Worm (Caenorhabditis elegans) whole organism, mixed stage, embryonic: ENCODE data around the gene eif-2D.

Experiments used
- M03D4.4 ChIP-seq: sonication (generic microtip); optimal IDR thresholded peaks from 2 replicates; lab custom pipeline; 2017; ENCODE audit warnings: mild to moderate bottlenecking, missing genetic modification characterization, missing compliant biosample characterization
- bed-3 ChIP-seq: fragments of 200-800 bp; sonication (Bioruptor generic); optimal IDR thresholded peaks from 3 replicates; lab custom pipeline; 2018; ENCODE audit warnings: mild to moderate bottlenecking, missing genetic modification characterization, moderate library complexity, missing compliant biosample characterization
- blmp-1 ChIP-seq: fragments of 150-350 bp; optimal IDR thresholded peaks from 2 replicates; lab custom pipeline; 2014; ENCODE audit warnings: missing biosample characterization, missing genetic modification characterization
- ceh-39 ChIP-seq: fragments of 150-350 bp; optimal IDR thresholded peaks from 2 replicates; lab custom pipeline; 2014; ENCODE audit warnings: missing biosample characterization, missing genetic modification characterization
- ceh-43 ChIP-seq: fragments of 200-800 bp; sonication (Bioruptor generic); optimal IDR thresholded peaks from 2 replicates; lab custom pipeline; 2018; ENCODE audit warnings: mild to moderate bottlenecking, missing genetic modification characterization, moderate library complexity, missing compliant biosample characterization
- ceh-83 ChIP-seq: fragments of 200-800 bp; sonication (Bioruptor generic); optimal IDR thresholded peaks from 2 replicates; lab custom pipeline; 2018; ENCODE audit warnings: mild to moderate bottlenecking, missing genetic modification characterization, missing compliant biosample characterization
- ces-1 ChIP-seq: fragments of 150-350 bp; optimal IDR thresholded peaks from 2 replicates; lab custom pipeline; 2014; ENCODE audit warnings: missing biosample characterization, missing genetic modification reagents, missing genetic modification characterization
- cnd-1 ChIP-seq: fragments of 200-800 bp; sonication (Bioruptor generic); optimal IDR thresholded peaks from 2 replicates; lab custom pipeline; 2018; ENCODE audit warnings: mild to moderate bottlenecking, missing genetic modification characterization, missing compliant biosample characterization
- drap-1 ChIP-seq: fragments of 200-800 bp; sonication (Bioruptor generic); optimal IDR thresholded peaks from 3 replicates; lab custom pipeline; 2018; ENCODE audit warnings: mild to moderate bottlenecking, missing genetic modification characterization, missing compliant biosample characterization
- elt-3 ChIP-seq: fragments of 150-350 bp; optimal IDR thresholded peaks from 2 replicates; lab custom pipeline; 2014; ENCODE audit warnings: missing biosample characterization, missing genetic modification characterization
- flh-1 ChIP-seq: fragments of 200-800 bp; sonication (Bioruptor generic); optimal IDR thresholded peaks from 2 replicates; lab custom pipeline; 2018; ENCODE audit warnings: mild to moderate bottlenecking, missing genetic modification characterization, moderate library complexity, missing compliant biosample characterization
- ham-2 ChIP-seq: fragments of 200-800 bp; sonication (Bioruptor generic); optimal IDR thresholded peaks from 2 replicates; lab custom pipeline; 2018; ENCODE audit warnings: mild to moderate bottlenecking, missing genetic modification characterization, missing compliant biosample characterization
- hlh-1 ChIP-seq: fragments of 150-350 bp; optimal IDR thresholded peaks from 2 replicates; lab custom pipeline; 2014; ENCODE audit warnings: missing biosample characterization, missing genetic modification reagents, missing genetic modification characterization
- lin-13 ChIP-seq: fragments of 150-350 bp; optimal IDR thresholded peaks from 2 replicates; lab custom pipeline; 2014; ENCODE audit warnings: missing biosample characterization, missing genetic modification characterization
- lin-32 ChIP-seq: fragments of 200-800 bp; sonication (Bioruptor generic); optimal IDR thresholded peaks from 2 replicates; lab custom pipeline; 2018; ENCODE audit warnings: mild to moderate bottlenecking, missing genetic modification characterization, missing compliant biosample characterization
- lsy-2 ChIP-seq: fragments of 150-350 bp; optimal IDR thresholded peaks from 2 replicates; lab custom pipeline; 2014; ENCODE audit warnings: missing biosample characterization, missing genetic modification characterization
- mep-1 ChIP-seq: fragments of 150-350 bp; optimal IDR thresholded peaks from 2 replicates; lab custom pipeline; 2017; ENCODE audit warnings: missing biosample characterization, missing genetic modification reagents, missing genetic modification characterization, inconsistent platforms
- mls-2 ChIP-seq: sonication (generic microtip); optimal IDR thresholded peaks from 2 replicates; lab custom pipeline; 2016; ENCODE audit warnings: mild to moderate bottlenecking, missing genetic modification characterization, moderate library complexity, missing compliant biosample characterization
- nhr-12 ChIP-seq: fragments of 150-350 bp; optimal IDR thresholded peaks from 2 replicates; lab custom pipeline; 2014; ENCODE audit warnings: missing biosample characterization, missing genetic modification characterization
- nhr-2 ChIP-seq: fragments of 150-350 bp; optimal IDR thresholded peaks from 2 replicates; lab custom pipeline; 2014; ENCODE audit warnings: missing biosample characterization, missing genetic modification characterization
- nhr-237 ChIP-seq: fragments of 150-350 bp; optimal IDR thresholded peaks from 2 replicates; lab custom pipeline; 2014; ENCODE audit warnings: missing biosample characterization, missing genetic modification characterization
- nhr-28 ChIP-seq: fragments of 150-350 bp; optimal IDR thresholded peaks from 2 replicates; lab custom pipeline; 2014; ENCODE audit warnings: missing biosample characterization, missing genetic modification characterization
- nhr-76 ChIP-seq: sonication (generic microtip); optimal IDR thresholded peaks from 2 replicates; lab custom pipeline; 2017; ENCODE audit warnings: missing biosample characterization, missing genetic modification characterization
- pha-4 ChIP-seq: fragments of 150-350 bp; optimal IDR thresholded peaks from 2 replicates; lab custom pipeline; 2018; ENCODE audit warnings: missing biosample characterization, missing genetic modification reagents, missing genetic modification characterization
- sem-2 ChIP-seq: fragments of 200-800 bp; sonication (Bioruptor generic); optimal IDR thresholded peaks from 2 replicates; lab custom pipeline; 2018; ENCODE audit warnings: mild to moderate bottlenecking, missing genetic modification characterization, missing compliant biosample characterization
- snpc-4 ChIP-seq: fragments of 150-350 bp; optimal IDR thresholded peaks from 2 replicates; lab custom pipeline; 2014; ENCODE audit warnings: missing biosample characterization, missing genetic modification characterization
- sptf-1 ChIP-seq: sonication (generic microtip); optimal IDR thresholded peaks from 2 replicates; lab custom pipeline; 2017; ENCODE audit warnings: mild to moderate bottlenecking, missing genetic modification characterization, moderate library complexity, missing compliant biosample characterization
- tbx-8 ChIP-seq: fragments of 200-800 bp; sonication (Bioruptor generic); optimal IDR thresholded peaks from 2 replicates; lab custom pipeline; 2018; ENCODE audit warnings: mild to moderate bottlenecking, missing genetic modification characterization, moderate library complexity, missing compliant biosample characterization
- unc-120 ChIP-seq: sonication (generic microtip); optimal IDR thresholded peaks from 2 replicates; lab custom pipeline; 2017; ENCODE audit warnings: missing genetic modification characterization, missing compliant biosample characterization; ENCODE audit not compliant: poor library complexity, severe bottlenecking
- unc-62 ChIP-seq: fragments of 150-350 bp; optimal IDR thresholded peaks from 2 replicates; lab custom pipeline; 2014; ENCODE audit warnings: missing biosample characterization, missing genetic modification reagents, missing genetic modification characterization
- zip-8 ChIP-seq: fragments of 150-350 bp; optimal IDR thresholded peaks from 2 replicates; lab custom pipeline; 2014; ENCODE audit warnings: missing biosample characterization, missing genetic modification characterization

Gene eif-2D

ce11 chrII:5661735-5662177, 29.8 kb upstream of the eif-2D start (continued):
- peak; percentile 58 for TF ChIP-seq unc-62

ce11 chrII:5663180-5663791, 28.2 kb upstream of the eif-2D start:
- TF ChIP-seq flh-1 (GFP tag; lab: Kevin White, UChicago) (no peak), lin-13 (tag; lab: Kevin White, UChicago) (no peak), M03D4.4 (no peak), nhr-12 (tag; lab: Kevin White, UChicago) (no peak), lin-32 (no peak), zip-8 (tag; lab: Kevin White, UChicago) (no peak), unc-120 (tag; lab: Kevin White, UChicago) (no peak), nhr-76 (no peak), hlh-1 (tag; lab: Kevin White, UChicago) (no peak), nhr-28 (no peak), blmp-1 (tag; lab: Kevin White, UChicago) (no peak), sptf-1 (tag; lab: Kevin White, UChicago) (no peak), ceh-83 (GFP tag; lab: Kevin White, UChicago) (no peak)

ce11 chrII:5665029-5665428, 26.5 kb upstream of the eif-2D start, which contains the start of gene C25H3.15:
Gene C25H3.15 (plus strand): TSS chrII:5665329.
- TF ChIP-seq elt-3 (no peak), unc-120 (tag; lab: Kevin White, UChicago) (no peak), cnd-1 (tag; lab: Kevin White, UChicago) (no peak), unc-62 (no peak), mls-2 (tag; lab: Kevin White, UChicago) (no peak), ceh-83 (GFP tag; lab: Kevin White, UChicago) (no peak), nhr-28 (no peak), snpc-4 (no peak), tbx-8 (GFP tag; lab: Kevin White, UChicago) (no peak), nhr-237 (tag; lab: Kevin White, UChicago) (no peak), lsy-2 (tag; lab: Kevin White, UChicago) (no peak), zip-8 (tag; lab: Kevin White, UChicago) (no peak), mep-1 (tag; lab: Kevin White, UChicago) (no peak), lin-32 (no peak), ceh-43 (GFP tag; lab: Kevin White, UChicago) (no peak), nhr-76 (no peak), ceh-39 (tag; lab: Kevin White, UChicago) (no peak), nhr-2 (tag; lab: Kevin White, UChicago) (no peak), pha-4 (no peak)

- TF ChIP-seq tbx-8 (GFP tag; lab: Kevin White, UChicago) = no peak
- no peak for TF ChIP-seq ham-2 (GFP tag; lab: Kevin White, UChicago)
- no peak for TF ChIP-seq M03D4.4
- TF ChIP-seq blmp-1 (tag; lab: Kevin White, UChicago) = no peak
- no peak for TF ChIP-seq drap-1 (GFP tag; lab: Kevin White, UChicago)
- TF ChIP-seq sem-2 (GFP tag; lab: Kevin White, UChicago) = no peak
- TF ChIP-seq nhr-237 (tag; lab: Kevin White, UChicago) = no peak
- TF ChIP-seq mls-2 (tag; lab: Kevin White, UChicago) = no peak
- no peak for TF ChIP-seq cnd-1 (tag; lab: Kevin White, UChicago)
- TF ChIP-seq lin-32 = no peak
- TF ChIP-seq sptf-1 (tag; lab: Kevin White, UChicago) = no peak
- TF ChIP-seq bed-3 (GFP tag; lab: Kevin White, UChicago) = no peak
- no peak for TF ChIP-seq nhr-12 (tag; lab: Kevin White, UChicago)
- no peak for TF ChIP-seq ceh-39 (tag; lab: Kevin White, UChicago)
- TF ChIP-seq elt-3 = no peak
- TF ChIP-seq ceh-43 (GFP tag; lab: Kevin White, UChicago) = no peak
- TF ChIP-seq pha-4 = no peak
- TF ChIP-seq ces-1 (GFP tag; lab: Kevin White, UChicago) = no peak
- no peak for TF ChIP-seq lsy-2 (tag; lab: Kevin White, UChicago)
- TF ChIP-seq ceh-83 (GFP tag; lab: Kevin White, UChicago) = no peak
- TF ChIP-seq, all 35 proteins: peak for 0
Observed at ce11 chrII:5665991-5666390, 25.5 kb upstream of the eif-2D start, which contains the start of gene C25H3.16. Gene C25H3.16 (plus strand): TSS chrII:5666291.
